Fruit fly (Drosophila melanogaster) whole organism, prepupa: ENCODE data around the gene sac.
A peak's percentile ranks its signal among the peaks of the same experiment; 100 is the strongest.

Experiments used
- Blimp-1 ChIP-seq: fragments of 200-800 bp; sonication (Bioruptor generic); optimal IDR thresholded peaks from 3 replicates; lab custom pipeline; 2017; ENCODE audit warnings: missing biosample characterization, missing genetic modification characterization, mild to moderate bottlenecking, moderate library complexity, missing genetic modification reagents
- CG10631 ChIP-seq: fragments of 200-800 bp; sonication (Bioruptor generic); optimal IDR thresholded peaks from 2 replicates; lab custom pipeline; 2016; ENCODE audit warnings: missing biosample characterization, missing genetic modification characterization
- CG10669 ChIP-seq: fragments of 200-800 bp; sonication (Bioruptor generic); optimal IDR thresholded peaks from 3 replicates; lab custom pipeline; 2018; ENCODE audit warnings: missing biosample characterization, mild to moderate bottlenecking, missing genetic modification characterization, moderate library complexity
- CG11294 ChIP-seq: fragments of 200-800 bp; sonication (Bioruptor generic); IDR thresholded peaks from 2 replicates; pipeline ENCODE4 v1.3.6; 2022; ENCODE audit warnings: missing biosample characterization, missing genetic modification characterization
- CG11902 ChIP-seq: fragments of 200-800 bp; sonication (Bioruptor generic); optimal IDR thresholded peaks from 3 replicates; lab custom pipeline; 2016; ENCODE audit warnings: missing biosample characterization, missing genetic modification characterization
- CG15336 ChIP-seq: fragments of 200-800 bp; sonication (Bioruptor generic); IDR thresholded peaks from 2 replicates; pipeline ENCODE4 v1.3.6; 2022; ENCODE audit warnings: missing biosample characterization, missing genetic modification characterization
- CG1621 ChIP-seq: fragments of 200-800 bp; sonication (Bioruptor generic); optimal IDR thresholded peaks from 3 replicates; lab custom pipeline; 2018; ENCODE audit warnings: missing biosample characterization, mild to moderate bottlenecking, missing genetic modification characterization
- CG16779 ChIP-seq: fragments of 200-800 bp; sonication (Bioruptor generic); optimal IDR thresholded peaks from 3 replicates; lab custom pipeline; 2017; ENCODE audit warnings: missing biosample characterization, mild to moderate bottlenecking, missing genetic modification characterization
- CG32006 ChIP-seq: fragments of 200-800 bp; sonication (Bioruptor generic); optimal IDR thresholded peaks from 3 replicates; lab custom pipeline; 2017; ENCODE audit warnings: missing biosample characterization, mild to moderate bottlenecking, missing genetic modification characterization
- CG34406 ChIP-seq: fragments of 200-800 bp; sonication (Bioruptor generic); optimal IDR thresholded peaks from 3 replicates; lab custom pipeline; 2016; ENCODE audit warnings: missing biosample characterization, missing genetic modification characterization
- CG4318 ChIP-seq: fragments of 200-800 bp; sonication (Bioruptor generic); optimal IDR thresholded peaks from 3 replicates; lab custom pipeline; 2017; ENCODE audit warnings: missing biosample characterization, mild to moderate bottlenecking, missing genetic modification characterization
- CG6163 ChIP-seq: fragments of 200-800 bp; sonication (Bioruptor generic); IDR thresholded peaks from 3 replicates; pipeline ENCODE4 v1.3.6; 2022; ENCODE audit warnings: missing biosample characterization, missing genetic modification characterization
- CG6276 ChIP-seq: fragments of 200-800 bp; sonication (Bioruptor generic); optimal IDR thresholded peaks from 2 replicates; lab custom pipeline; 2017; ENCODE audit warnings: missing biosample characterization, mild to moderate bottlenecking, missing genetic modification characterization
- CG6792 ChIP-seq: fragments of 200-800 bp; sonication (Bioruptor generic); optimal IDR thresholded peaks from 3 replicates; lab custom pipeline; 2016; ENCODE audit warnings: missing biosample characterization, missing genetic modification characterization
- CG6808 ChIP-seq: fragments of 200-800 bp; sonication (Bioruptor generic); optimal IDR thresholded peaks from 3 replicates; lab custom pipeline; 2017; ENCODE audit warnings: missing biosample characterization, missing genetic modification characterization, mild to moderate bottlenecking, moderate library complexity, missing genetic modification reagents
- CG6854 ChIP-seq: fragments of 200-800 bp; sonication (Bioruptor generic); optimal IDR thresholded peaks from 2 replicates; lab custom pipeline; 2017; ENCODE audit warnings: missing biosample characterization, mild to moderate bottlenecking, missing genetic modification characterization
- CG7368 ChIP-seq: fragments of 200-800 bp; sonication (Bioruptor generic); optimal IDR thresholded peaks from 3 replicates; lab custom pipeline; 2016; ENCODE audit warnings: missing biosample characterization, missing genetic modification characterization
- CG8119 ChIP-seq: fragments of 200-800 bp; sonication (Bioruptor generic); IDR thresholded peaks from 3 replicates; pipeline ENCODE4 v1.3.6; 2022; ENCODE audit warnings: missing biosample characterization, missing genetic modification characterization
- CG8319 ChIP-seq: fragments of 200-800 bp; sonication (Bioruptor generic); optimal IDR thresholded peaks from 3 replicates; lab custom pipeline; 2016; ENCODE audit warnings: missing biosample characterization, missing genetic modification characterization
- CG9139 ChIP-seq: fragments of 200-800 bp; sonication (Bioruptor generic); optimal IDR thresholded peaks from 3 replicates; lab custom pipeline; 2017; ENCODE audit warnings: missing biosample characterization, mild to moderate bottlenecking, missing genetic modification characterization
- Eip75B ChIP-seq: fragments of 200-800 bp; sonication (Bioruptor generic); optimal IDR thresholded peaks from 3 replicates; lab custom pipeline; 2016; ENCODE audit warnings: missing biosample characterization, missing genetic modification characterization
- Eip78C ChIP-seq: fragments of 200-800 bp; sonication (Bioruptor generic); peaks from one replicate; lab custom pipeline; 2016; ENCODE audit warnings: missing biosample characterization, missing genetic modification characterization
- Eip93F ChIP-seq: fragments of 200-800 bp; sonication (Bioruptor generic); optimal IDR thresholded peaks from 2 replicates; lab custom pipeline; 2016; ENCODE audit warnings: missing biosample characterization, mild to moderate bottlenecking, missing genetic modification characterization
- Ets21C ChIP-seq: fragments of 200-800 bp; sonication (Bioruptor generic); optimal IDR thresholded peaks from 3 replicates; lab custom pipeline; 2016; ENCODE audit warnings: missing biosample characterization, missing genetic modification characterization
- Ets96B ChIP-seq: fragments of 200-800 bp; optimal IDR thresholded peaks from 2 replicates; lab custom pipeline; 2019; ENCODE audit warnings: missing biosample characterization, mild to moderate bottlenecking, missing genetic modification characterization, moderate library complexity
- Gug ChIP-seq: fragments of 200-800 bp; sonication (Bioruptor generic); IDR thresholded peaks from 2 replicates; pipeline ENCODE4 v1.3.6; 2022; ENCODE audit warnings: missing biosample characterization, missing genetic modification characterization
- Hr38 ChIP-seq: sonication (Bioruptor generic); optimal IDR thresholded peaks from 2 replicates; lab custom pipeline; 2016; ENCODE audit warnings: missing biosample characterization, missing genetic modification characterization
- Hr4 ChIP-seq: fragments of 200-800 bp; sonication (Bioruptor generic); optimal IDR thresholded peaks from 3 replicates; lab custom pipeline; 2016; ENCODE audit warnings: missing biosample characterization, missing genetic modification characterization
- Lpt ChIP-seq: fragments of 200-800 bp; sonication (Bioruptor generic); optimal IDR thresholded peaks from 3 replicates; lab custom pipeline; 2016; ENCODE audit warnings: missing biosample characterization, missing genetic modification characterization
- Smox ChIP-seq: fragments of 200-800 bp; sonication (Bioruptor generic); optimal IDR thresholded peaks from 3 replicates; lab custom pipeline; 2016; ENCODE audit warnings: missing biosample characterization, missing genetic modification characterization
- Sox102F ChIP-seq: fragments of 200-800 bp; sonication (Bioruptor generic); optimal IDR thresholded peaks from 2 replicates; lab custom pipeline; 2016; ENCODE audit warnings: missing biosample characterization, mild to moderate bottlenecking, missing genetic modification characterization
- Sox14 ChIP-seq: fragments of 200-800 bp; sonication (Bioruptor generic); optimal IDR thresholded peaks from 3 replicates; lab custom pipeline; 2016; ENCODE audit warnings: missing biosample characterization, missing genetic modification characterization
- Sox15 ChIP-seq: fragments of 200-800 bp; sonication (Bioruptor generic); optimal IDR thresholded peaks from 3 replicates; lab custom pipeline; 2016; ENCODE audit warnings: missing biosample characterization, missing genetic modification characterization
- achi ChIP-seq: fragments of 200-800 bp; sonication (Bioruptor generic); optimal IDR thresholded peaks from 3 replicates; lab custom pipeline; 2016; ENCODE audit warnings: missing biosample characterization, missing genetic modification characterization
- cyc ChIP-seq: fragments of 200-800 bp; sonication (Bioruptor generic); optimal IDR thresholded peaks from 3 replicates; lab custom pipeline; 2016; ENCODE audit warnings: missing biosample characterization, missing genetic modification characterization
- dsx ChIP-seq: fragments of 200-800 bp; optimal IDR thresholded peaks from 3 replicates; lab custom pipeline; 2019; ENCODE audit warnings: missing biosample characterization, mild to moderate bottlenecking, missing genetic modification characterization, moderate library complexity; ENCODE audit not compliant: poor library complexity, severe bottlenecking
- eg ChIP-seq: fragments of 200-800 bp; sonication (Bioruptor generic); IDR thresholded peaks from 3 replicates; pipeline ENCODE4 v1.3.6; 2022; ENCODE audit warnings: missing biosample characterization, missing genetic modification characterization
- fd85E ChIP-seq: fragments of 200-800 bp; sonication (Bioruptor generic); optimal IDR thresholded peaks from 3 replicates; lab custom pipeline; 2016; ENCODE audit warnings: missing biosample characterization, missing genetic modification characterization
- pdm3 ChIP-seq: fragments of 200-800 bp; sonication (Bioruptor generic); optimal IDR thresholded peaks from 3 replicates; lab custom pipeline; 2016; ENCODE audit warnings: missing biosample characterization, missing genetic modification characterization
- salr ChIP-seq, 2 experiments: fragments of 200-800 bp; sonication (Bioruptor generic); optimal IDR thresholded peaks; 3 replicates each; lab custom pipeline; 2016 to 2018; ENCODE audit warnings: missing biosample characterization in 2 of 2, missing genetic modification characterization in 2 of 2, mild to moderate bottlenecking in 1 of 2
- ss ChIP-seq, 2 experiments: fragments of 200-800 bp; sonication (Bioruptor generic); optimal IDR thresholded peaks; 2 replicates in 1 of 2; 3 replicates in 1 of 2; lab custom pipeline; 2017 to 2018; ENCODE audit warnings: mild to moderate bottlenecking in 2 of 2, missing biosample characterization in 2 of 2, missing genetic modification characterization in 2 of 2, moderate library complexity in 1 of 2
- svp ChIP-seq: fragments of 200-800 bp; sonication (Bioruptor generic); peaks from one replicate; lab custom pipeline; 2016; ENCODE audit warnings: missing biosample characterization, missing genetic modification characterization
- topi ChIP-seq: fragments of 200-800 bp; sonication (Bioruptor generic); optimal IDR thresholded peaks from 3 replicates; lab custom pipeline; 2016; ENCODE audit warnings: missing biosample characterization, missing genetic modification characterization

The sac gene

DNA sequence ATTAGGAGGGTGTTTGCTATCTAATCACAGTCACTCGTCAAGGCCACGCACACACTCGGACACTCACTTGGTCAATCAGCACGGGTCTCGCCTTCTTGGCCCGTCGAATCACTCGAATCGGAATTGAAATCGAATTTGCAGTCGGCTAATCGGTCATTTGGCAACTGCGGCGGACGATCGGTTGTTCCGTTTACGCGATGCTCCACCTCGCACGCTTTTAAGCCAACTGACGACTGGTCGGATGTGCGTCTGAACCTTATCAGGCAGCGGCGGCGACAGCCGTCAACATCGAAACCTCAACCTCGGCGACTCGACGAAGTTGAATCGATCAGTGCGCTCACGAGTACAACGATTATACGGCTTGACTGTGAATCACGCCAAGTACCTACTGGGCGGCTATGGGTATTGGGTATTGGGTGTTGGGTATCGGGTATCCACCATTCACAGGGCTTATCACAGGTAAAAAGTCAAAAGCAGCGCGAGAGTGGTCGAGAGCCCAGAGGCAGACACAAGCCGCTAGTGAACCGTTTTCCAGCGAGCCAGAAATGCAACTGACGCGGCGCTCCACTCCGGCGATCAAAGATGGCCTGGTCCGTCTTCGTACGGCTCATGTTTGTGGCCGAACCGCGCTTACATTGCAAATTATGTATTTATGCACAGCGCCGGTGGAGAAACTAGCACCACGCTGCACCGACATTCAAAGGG lies 9.4 kb upstream of the sac start (continued):
- TF ChIP-seq Eip93F (peak; percentile 39), Hr4 (no peak), CG7368 (GFP tag; lab: Kevin White, UChicago) (no peak), Smox (GFP tag; lab: Kevin White, UChicago) (no peak), CG9139 (peak; percentile 21), Lpt (no peak), dsx (peak; percentile 1), topi (peak; percentile 3), CG1621 (peak; percentile 68), CG8319 (no peak), CG6854 (GFP tag; lab: Kevin White, UChicago) (peak; percentile 41), CG10669 (GFP tag; lab: Kevin White, UChicago) (no peak), CG6808 (GFP tag; lab: Kevin White, UChicago) (no peak), CG11902 (no peak), Eip78C (peak; percentile 85), svp (GFP tag; lab: Kevin White, UChicago) (peak; percentile 74), Ets96B (tag; lab: Kevin White, UChicago) (no peak), Hr38 (GFP tag; lab: Kevin White, UChicago) (no peak), salr (GFP tag; optimal IDR thresholded peaks at IDR 0.05; lab: Kevin White, UChicago) (no peak), fd85E (GFP tag; lab: Kevin White, UChicago) (peak; percentile 11), Sox15 (GFP tag; lab: Kevin White, UChicago) (no peak), cyc (GFP tag; lab: Kevin White, UChicago) (no peak), CG10631 (GFP tag; lab: Kevin White, UChicago) (no peak), CG6792 (GFP tag; lab: Kevin White, UChicago) (no peak), CG32006 (GFP tag; lab: Kevin White, UChicago) (no peak), Sox14 (no peak), CG11294 (GFP tag; lab: Robert Waterston, UW) (no peak), CG34406 (no peak), CG16779 (no peak), CG15336 (GFP tag; lab: Robert Waterston, UW) (no peak; the same call in 1 of the 2 replicates), CG6163 (peak; percentile 29; the same call in 1 of the 3 replicates)
- TF ChIP-seq, all 60 proteins: peak for 13

- TF ChIP-seq CG32006 (GFP tag; lab: Kevin White, UChicago) (peak; percentile 73), CG8319 (no peak), topi (no peak), Gug (no peak), CG6276 (GFP tag; lab: Kevin White, UChicago) (peak; percentile 19), Sox15 (GFP tag; lab: Kevin White, UChicago) (no peak), Ets21C (GFP tag; lab: Kevin White, UChicago) (no peak), cyc (GFP tag; lab: Kevin White, UChicago) (no peak), CG15336 (GFP tag; lab: Robert Waterston, UW) (no peak), CG4318 (GFP tag; lab: Kevin White, UChicago) (peak; percentile 47), Blimp-1 (GFP tag; lab: Kevin White, UChicago) (no peak), Sox102F (GFP tag; lab: Kevin White, UChicago) (no peak), Hr38 (GFP tag; lab: Kevin White, UChicago) (no peak), eg (GFP tag; lab: Robert Waterston, UW) (0 out of 3 replicates have a peak, but pooled peaks have one; percentile 21), pdm3 (GFP tag; lab: Kevin White, UChicago) (peak; percentile 6), CG8119 (GFP tag; lab: Robert Waterston, UW) (no peak), Eip78C (peak; percentile 66), ss (GFP tag; optimal IDR thresholded peaks at IDR 0.05; lab: Kevin White, UChicago) (no peak), svp (GFP tag; lab: Kevin White, UChicago) (peak; percentile 45), Eip75B (GFP tag; lab: Kevin White, UChicago) (no peak), salr (GFP tag; optimal IDR thresholded peaks at IDR 0.05; lab: Kevin White, UChicago) (peak in 1 of 2 experiments; percentile 47), CG10631 (GFP tag; lab: Kevin White, UChicago) (peak; percentile 13), CG11294 (GFP tag; lab: Robert Waterston, UW) (no peak), achi (no peak)
Observed at dm6 chr3R:4471846-4472693, 8.5 kb upstream of the sac start.
